Worm (Caenorhabditis elegans) whole organism, L2 larva: ENCODE data around the gene nas-25.

Experiments used
- F13H6.1 ChIP-seq: sonication (generic microtip); optimal IDR thresholded peaks from 2 replicates; lab custom pipeline; 2016; ENCODE audit warnings: missing genetic modification characterization, missing compliant biosample characterization
- R02D3.7 ChIP-seq: fragments of 150-350 bp; optimal IDR thresholded peaks from 2 replicates; lab custom pipeline; 2014; ENCODE audit warnings: missing biosample characterization, missing genetic modification characterization
- Y55F3AM.14 ChIP-seq: fragments of 200-800 bp; sonication (Bioruptor generic); optimal IDR thresholded peaks from 2 replicates; lab custom pipeline; 2018; ENCODE audit warnings: mild to moderate bottlenecking, missing genetic modification characterization, missing compliant biosample characterization
- alr-1 ChIP-seq: fragments of 150-350 bp; optimal IDR thresholded peaks from 2 replicates; lab custom pipeline; 2014; ENCODE audit warnings: missing biosample characterization, missing genetic modification characterization
- aly-2 ChIP-seq: fragments of 150-350 bp; optimal IDR thresholded peaks from 2 replicates; lab custom pipeline; 2014; ENCODE audit warnings: missing biosample characterization, missing genetic modification characterization
- blmp-1 ChIP-seq: sonication (generic microtip); optimal IDR thresholded peaks from 2 replicates; lab custom pipeline; 2017; ENCODE audit warnings: missing genetic modification characterization, mild to moderate bottlenecking, missing compliant biosample characterization, antibody characterized with exemption, moderate library complexity; ENCODE audit not compliant: insufficient read depth
- ceh-16 ChIP-seq: fragments of 150-350 bp; optimal IDR thresholded peaks from 2 replicates; lab custom pipeline; 2014; ENCODE audit warnings: missing biosample characterization, missing genetic modification characterization
- crh-2 ChIP-seq: sonication (generic microtip); optimal IDR thresholded peaks from 2 replicates; lab custom pipeline; 2017; ENCODE audit warnings: missing biosample characterization, missing genetic modification characterization
- egl-27 ChIP-seq: sonication (generic microtip); optimal IDR thresholded peaks from 3 replicates; lab custom pipeline; 2017; ENCODE audit warnings: missing biosample characterization, missing genetic modification reagents, missing genetic modification characterization
- elt-3 ChIP-seq: sonication (generic microtip); optimal IDR thresholded peaks from 2 replicates; lab custom pipeline; 2017; ENCODE audit warnings: missing biosample characterization, missing genetic modification characterization
- fos-1 ChIP-seq: fragments of 150-350 bp; optimal IDR thresholded peaks from 2 replicates; lab custom pipeline; 2014; ENCODE audit warnings: missing biosample characterization, missing genetic modification characterization
- gmeb-1 ChIP-seq: fragments of 150-350 bp; optimal IDR thresholded peaks from 2 replicates; lab custom pipeline; 2014; ENCODE audit warnings: missing biosample characterization, missing genetic modification characterization
- lin-13 ChIP-seq: fragments of 150-350 bp; optimal IDR thresholded peaks from 2 replicates; lab custom pipeline; 2014; ENCODE audit warnings: missing biosample characterization, missing genetic modification reagents, missing genetic modification characterization
- lin-39 ChIP-seq: fragments of 150-350 bp; optimal IDR thresholded peaks from 2 replicates; lab custom pipeline; 2014; ENCODE audit warnings: missing biosample characterization, missing genetic modification reagents, missing genetic modification characterization
- lsy-2 ChIP-seq, 2 experiments: fragments of 150-350 bp in 1 of 2; sonication (generic microtip) in 1 of 2; optimal IDR thresholded peaks; 2 replicates each; lab custom pipeline; 2014 to 2017; ENCODE audit warnings: missing biosample characterization in 2 of 2, missing genetic modification characterization in 2 of 2
- mab-5 ChIP-seq: fragments of 150-350 bp; optimal IDR thresholded peaks from 2 replicates; lab custom pipeline; 2014; ENCODE audit warnings: missing biosample characterization, missing genetic modification characterization
- mbf-1 ChIP-seq: sonication (generic microtip); optimal IDR thresholded peaks from 2 replicates; lab custom pipeline; 2017; ENCODE audit warnings: missing biosample characterization, missing genetic modification characterization
- mdl-1 ChIP-seq, 2 experiments: fragments of 150-350 bp in 1 of 2; sonication (generic microtip) in 1 of 2; optimal IDR thresholded peaks; 2 replicates each; lab custom pipeline; 2017; ENCODE audit warnings: missing biosample characterization in 2 of 2, missing genetic modification characterization in 2 of 2
- nhr-10 ChIP-seq: sonication (generic microtip); optimal IDR thresholded peaks from 2 replicates; lab custom pipeline; 2017; ENCODE audit warnings: missing biosample characterization, missing genetic modification characterization
- nhr-12 ChIP-seq: fragments of 150-350 bp; optimal IDR thresholded peaks from 2 replicates; lab custom pipeline; 2014; ENCODE audit warnings: missing biosample characterization, missing genetic modification characterization
- nhr-23 ChIP-seq: fragments of 150-350 bp; optimal IDR thresholded peaks from 2 replicates; lab custom pipeline; 2014; ENCODE audit warnings: missing biosample characterization, missing genetic modification reagents, missing genetic modification characterization
- nhr-237 ChIP-seq: fragments of 150-350 bp; optimal IDR thresholded peaks from 2 replicates; lab custom pipeline; 2014; ENCODE audit warnings: missing biosample characterization, missing genetic modification characterization
- nhr-25 ChIP-seq: fragments of 150-350 bp; sonication (generic microtip); optimal IDR thresholded peaks from 3 replicates; lab custom pipeline; 2014; ENCODE audit warnings: missing biosample characterization, missing genetic modification characterization
- nhr-6 ChIP-seq: fragments of 150-350 bp; optimal IDR thresholded peaks from 2 replicates; lab custom pipeline; 2014; ENCODE audit warnings: missing biosample characterization, missing genetic modification characterization
- nhr-77 ChIP-seq: fragments of 150-350 bp; optimal IDR thresholded peaks from 2 replicates; lab custom pipeline; 2014; ENCODE audit warnings: missing biosample characterization, missing genetic modification characterization
- peb-1 ChIP-seq: fragments of 150-350 bp; optimal IDR thresholded peaks from 2 replicates; lab custom pipeline; 2014; ENCODE audit warnings: missing biosample characterization, missing genetic modification characterization
- sem-4 ChIP-seq: fragments of 150-350 bp; optimal IDR thresholded peaks from 2 replicates; lab custom pipeline; 2014; ENCODE audit warnings: missing biosample characterization, missing genetic modification reagents, missing genetic modification characterization
- skn-1 ChIP-seq: sonication (generic microtip); optimal IDR thresholded peaks from 2 replicates; lab custom pipeline; 2017; ENCODE audit warnings: missing biosample characterization, missing genetic modification characterization
- sma-3 ChIP-seq: sonication (generic microtip); optimal IDR thresholded peaks from 2 replicates; lab custom pipeline; 2016; ENCODE audit warnings: missing genetic modification reagents, missing genetic modification characterization, missing compliant biosample characterization
- sma-9 ChIP-seq, 2 experiments: fragments of 150-350 bp in 1 of 2; sonication (generic microtip) in 1 of 2; optimal IDR thresholded peaks; 2 replicates each; lab custom pipeline; 2014 to 2016; ENCODE audit warnings: missing genetic modification characterization in 2 of 2, mild to moderate bottlenecking in 1 of 2, missing biosample characterization in 1 of 2, missing compliant biosample characterization in 1 of 2, missing genetic modification reagents in 1 of 2, moderate library complexity in 1 of 2
- snpc-4 ChIP-seq: fragments of 150-350 bp; optimal IDR thresholded peaks from 2 replicates; lab custom pipeline; 2014; ENCODE audit warnings: missing biosample characterization, missing genetic modification characterization
- unc-62 ChIP-seq: fragments of 150-350 bp; optimal IDR thresholded peaks from 2 replicates; lab custom pipeline; 2014; ENCODE audit warnings: missing biosample characterization, missing genetic modification reagents, missing genetic modification characterization
- ztf-1 ChIP-seq: fragments of 200-800 bp; sonication (Bioruptor generic); conservative IDR thresholded peaks from 2 replicates; pipeline ENCODE4 v1.3.6; 2022; ENCODE audit warnings: missing genetic modification characterization, missing compliant biosample characterization
- ztf-11 ChIP-seq: sonication (generic microtip); optimal IDR thresholded peaks from 2 replicates; lab custom pipeline; 2017; ENCODE audit warnings: missing biosample characterization, missing genetic modification characterization
- ztf-4 ChIP-seq: fragments of 150-350 bp; optimal IDR thresholded peaks from 2 replicates; lab custom pipeline; 2014; ENCODE audit warnings: missing biosample characterization, missing genetic modification characterization

The nas-25 gene

ce11 chrII:8856524-8856923, 30.7 kb downstream of the nas-25 start:
- TF ChIP-seq alr-1 (no peak), sem-4 (no peak), egl-27 (tag; lab: Kevin White, UChicago) (no peak), mbf-1 (tag; lab: Kevin White, UChicago) (no peak), fos-1 (no peak), nhr-10 (tag; lab: Kevin White, UChicago) (no peak), lin-39 (no peak), aly-2 (tag; lab: Kevin White, UChicago) (no peak), F13H6.1 (tag; lab: Kevin White, UChicago) (no peak), sma-3 (GFP tag; lab: Kevin White, UChicago) (no peak), blmp-1 (no peak), peb-1 (tag; lab: Kevin White, UChicago) (no peak), nhr-77 (tag; lab: Kevin White, UChicago) (no peak), lsy-2 (tag; optimal IDR thresholded peaks at IDR 0.05; lab: Kevin White, UChicago) (no peak), ztf-4 (tag; lab: Kevin White, UChicago) (no peak), mab-5 (no peak), ztf-1 (GFP tag; lab: Robert Waterston, UW) (no peak), nhr-25 (no peak), elt-3 (tag; lab: Kevin White, UChicago) (no peak)

- TF ChIP-seq nhr-23 (tag; lab: Kevin White, UChicago) (no peak), ztf-4 (tag; lab: Kevin White, UChicago) (no peak), R02D3.7 (tag; lab: Kevin White, UChicago) (no peak), ceh-16 (tag; lab: Kevin White, UChicago) (no peak), unc-62 (GFP tag; lab: Kevin White, UChicago) (no peak), lin-39 (no peak)
- TF ChIP-seq, all 48 proteins: peak for 0
These were observed 31.2 kb downstream of the nas-25 start for ce11 chrII:8857074-8857473.

- TF ChIP-seq Y55F3AM.14 (GFP tag; lab: Kevin White, UChicago) (no peak), lin-13 (no peak), ztf-4 (tag; lab: Kevin White, UChicago) (no peak), mbf-1 (tag; lab: Kevin White, UChicago) (no peak), nhr-12 (no peak), alr-1 (no peak), elt-3 (tag; lab: Kevin White, UChicago) (no peak), aly-2 (tag; lab: Kevin White, UChicago) (no peak), nhr-10 (tag; lab: Kevin White, UChicago) (no peak), nhr-25 (no peak), nhr-23 (tag; lab: Kevin White, UChicago) (no peak), snpc-4 (tag; lab: Kevin White, UChicago) (no peak), R02D3.7 (tag; lab: Kevin White, UChicago) (no peak), nhr-237 (tag; lab: Kevin White, UChicago) (no peak), nhr-77 (tag; lab: Kevin White, UChicago) (no peak), F13H6.1 (tag; lab: Kevin White, UChicago) (no peak), lin-39 (no peak)
These were observed 33.7 kb downstream of the nas-25 start, which contains the start of gene snb-6 for ce11 chrII:8859596-8859995. Gene snb-6, minus strand, starts transcription at chrII:8859696.

ce11 chrII:8865078-8865477, 39.2 kb downstream of the nas-25 start, which contains the start of gene npr-20:
Gene npr-20, minus strand, starts transcription at chrII:8865178.
- TF ChIP-seq nhr-23 (tag; lab: Kevin White, UChicago) (no peak), gmeb-1 (tag; lab: Kevin White, UChicago) (no peak), mab-5 (no peak), ztf-4 (tag; lab: Kevin White, UChicago) (no peak), lin-13 (no peak)

- no peak for TF ChIP-seq aly-2 (tag; lab: Kevin White, UChicago)
- peak; percentile 93 for TF ChIP-seq fos-1
- TF ChIP-seq egl-27 (tag; lab: Kevin White, UChicago): no peak
- peak; percentile 9 for TF ChIP-seq crh-2 (tag; lab: Kevin White, UChicago)
- TF ChIP-seq nhr-6 (tag; lab: Kevin White, UChicago): no peak
These were observed 41.0 kb downstream of the nas-25 start for ce11 chrII:8866844-8867243.

- no peak for TF ChIP-seq unc-62 (GFP tag; lab: Kevin White, UChicago)
- TF ChIP-seq ztf-11: no peak
- TF ChIP-seq nhr-12: no peak
- no peak for TF ChIP-seq sma-9 (GFP tag; optimal IDR thresholded peaks at IDR 0.05; lab: Kevin White, UChicago)
- no peak for TF ChIP-seq sma-9 (tag; optimal IDR thresholded peaks at IDR 0.05; lab: Kevin White, UChicago)
- TF ChIP-seq nhr-6 (tag; lab: Kevin White, UChicago): no peak
- no peak for TF ChIP-seq lin-13
- TF ChIP-seq mdl-1 (tag; optimal IDR thresholded peaks at IDR 0.05; lab: Kevin White, UChicago): no peak
- TF ChIP-seq alr-1: no peak
- no peak for TF ChIP-seq sem-4
- no peak for TF ChIP-seq nhr-237 (tag; lab: Kevin White, UChicago)
- TF ChIP-seq nhr-77 (tag; lab: Kevin White, UChicago): no peak
- no peak for TF ChIP-seq R02D3.7 (tag; lab: Kevin White, UChicago)
- no peak for TF ChIP-seq skn-1 (tag; lab: Kevin White, UChicago)
- TF ChIP-seq blmp-1: no peak
- TF ChIP-seq crh-2 (tag; lab: Kevin White, UChicago): no peak
These were observed 48.0 kb downstream of the nas-25 start, which contains the start of gene T07D4.2 for ce11 chrII:8873842-8874241. Gene T07D4.2, minus strand, starts transcription at chrII:8873942.
